Worm (Caenorhabditis elegans): ENCODE measurements around the gene nhr-66.
A peak's percentile ranks its signal among the peaks of the same experiment; 100 is the strongest.

The nhr-66 gene

ce11 chrIV:8183313-8183712 lies 53.1 kb downstream of the nhr-66 start (continued):
- TF ChIP-seq fkh-10 (GFP tag; optimal IDR thresholded peaks at IDR 0.05): no peak
- TF ChIP-seq hlh-13 (GFP tag; optimal IDR thresholded peaks at IDR 0.05): no peak
- no peak for TF ChIP-seq T23F11.4 (GFP tag; optimal IDR thresholded peaks at IDR 0.05)
- TF ChIP-seq dmd-4 (tag; optimal IDR thresholded peaks at IDR 0.05; ENCODE audit: borderline replicate concordance): no peak
- TF ChIP-seq sdc-2 (tag; optimal IDR thresholded peaks at IDR 0.05): peak; percentile 35
- TF ChIP-seq ets-4 (tag; optimal IDR thresholded peaks at IDR 0.05): no peak
- TF ChIP-seq unc-55 (GFP tag; optimal IDR thresholded peaks at IDR 0.05): no peak
- TF ChIP-seq hlh-15 (tag; optimal IDR thresholded peaks at IDR 0.05): no peak
- no peak for TF ChIP-seq ceh-24 (tag; optimal IDR thresholded peaks at IDR 0.05)
- peak; percentile 29 for TF ChIP-seq F13H6.1 (tag; optimal IDR thresholded peaks at IDR 0.05)
- TF ChIP-seq ceh-2 (tag; optimal IDR thresholded peaks at IDR 0.05): peak; percentile 12
- peak; percentile 50 for TF ChIP-seq elt-4 (tag; optimal IDR thresholded peaks at IDR 0.05)
- no peak for TF ChIP-seq eyg-1 (tag; optimal IDR thresholded peaks at IDR 0.05)
- TF ChIP-seq pha-2 (tag; optimal IDR thresholded peaks at IDR 0.05): no peak
- TF ChIP-seq ceh-19 (GFP tag; optimal IDR thresholded peaks at IDR 0.05): peak; percentile 50
- peak; percentile 21 for TF ChIP-seq syd-9 (tag; optimal IDR thresholded peaks at IDR 0.05)
- TF ChIP-seq che-1 (tag; optimal IDR thresholded peaks at IDR 0.05): no peak
- TF ChIP-seq npax-4 (tag; optimal IDR thresholded peaks at IDR 0.05): no peak
- TF ChIP-seq ceh-30 (tag; optimal IDR thresholded peaks at IDR 0.05): no peak
- peak; percentile 25 for TF ChIP-seq pqm-1 (tag; optimal IDR thresholded peaks at IDR 0.05)

DNA sequence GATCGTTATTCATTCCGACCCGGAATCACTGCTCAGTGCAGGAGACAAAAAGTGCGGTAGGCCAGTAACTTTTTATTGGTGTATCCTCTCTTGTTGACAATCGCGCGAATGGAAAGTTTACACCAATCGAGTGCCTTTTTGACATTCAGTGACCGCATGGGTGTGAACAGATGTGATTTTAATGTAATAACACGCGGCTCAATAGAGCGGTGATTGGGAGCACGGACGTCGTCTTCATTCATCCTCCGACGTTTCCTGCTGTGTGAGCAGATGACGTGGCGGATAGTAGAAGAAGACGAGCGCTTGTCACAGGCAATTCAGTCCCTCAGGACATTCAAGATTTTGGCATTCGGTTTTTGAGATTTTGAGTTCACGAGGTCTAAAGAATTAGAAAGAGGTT lies 53.8 kb downstream of the nhr-66 start:
- TF ChIP-seq ceh-34 (tag; optimal IDR thresholded peaks at IDR 0.05): no peak
- TF ChIP-seq ref-2 (tag; optimal IDR thresholded peaks at IDR 0.05): peak; percentile 14
- TF ChIP-seq unc-42 (tag; optimal IDR thresholded peaks at IDR 0.05): peak; percentile 65
- peak; percentile 24 for TF ChIP-seq nfya-1 (tag; optimal IDR thresholded peaks at IDR 0.05)

- peak; percentile 81 for TF ChIP-seq unc-42 (tag; optimal IDR thresholded peaks at IDR 0.05)
- TF ChIP-seq fkh-10 (GFP tag; optimal IDR thresholded peaks at IDR 0.05): peak; percentile 80
- no peak for TF ChIP-seq ceh-31 (tag; optimal IDR thresholded peaks at IDR 0.05)
Observed at ce11 chrIV:8181404-8181803, 55.0 kb downstream of the nhr-66 start.

Data from whole organism, late embryonic.